Worm (Caenorhabditis elegans): ENCODE results near the gene Y47D7A.3.

ce11 chrV:4361505-4361904, 49.2 kb upstream of the Y47D7A.3 start, which contains the start of gene F32D1.3:
- no peak for TF ChIP-seq dmd-4 (tag; optimal IDR thresholded peaks at IDR 0.05)
- TF ChIP-seq unc-62 (GFP tag; optimal IDR thresholded peaks at IDR 0.05), result no peak
- no peak for TF ChIP-seq ztf-1 (GFP tag; conservative IDR thresholded peaks at IDR 0.05)
- TF ChIP-seq zag-1 (tag; optimal IDR thresholded peaks at IDR 0.05), result no peak
- no peak for TF ChIP-seq egl-27 (tag; optimal IDR thresholded peaks at IDR 0.05)
- no peak for TF ChIP-seq unc-39 (tag; optimal IDR thresholded peaks at IDR 0.05)
- no peak for TF ChIP-seq lin-13 (GFP tag; optimal IDR thresholded peaks at IDR 0.05)
- no peak for TF ChIP-seq nhr-6 (tag; optimal IDR thresholded peaks at IDR 0.05)
- no peak for TF ChIP-seq Y55F3AM.14 (GFP tag; optimal IDR thresholded peaks at IDR 0.05)
- no peak for TF ChIP-seq fos-1 (tag; optimal IDR thresholded peaks at IDR 0.05)
- TF ChIP-seq nhr-21 (tag; optimal IDR thresholded peaks at IDR 0.05), result no peak
- no peak for TF ChIP-seq lin-39 (tag; optimal IDR thresholded peaks at IDR 0.05)
- TF ChIP-seq nhr-11 (tag; optimal IDR thresholded peaks at IDR 0.05), result no peak
